Worm (Caenorhabditis elegans): ENCODE data around the gene trx-2.

DNA sequence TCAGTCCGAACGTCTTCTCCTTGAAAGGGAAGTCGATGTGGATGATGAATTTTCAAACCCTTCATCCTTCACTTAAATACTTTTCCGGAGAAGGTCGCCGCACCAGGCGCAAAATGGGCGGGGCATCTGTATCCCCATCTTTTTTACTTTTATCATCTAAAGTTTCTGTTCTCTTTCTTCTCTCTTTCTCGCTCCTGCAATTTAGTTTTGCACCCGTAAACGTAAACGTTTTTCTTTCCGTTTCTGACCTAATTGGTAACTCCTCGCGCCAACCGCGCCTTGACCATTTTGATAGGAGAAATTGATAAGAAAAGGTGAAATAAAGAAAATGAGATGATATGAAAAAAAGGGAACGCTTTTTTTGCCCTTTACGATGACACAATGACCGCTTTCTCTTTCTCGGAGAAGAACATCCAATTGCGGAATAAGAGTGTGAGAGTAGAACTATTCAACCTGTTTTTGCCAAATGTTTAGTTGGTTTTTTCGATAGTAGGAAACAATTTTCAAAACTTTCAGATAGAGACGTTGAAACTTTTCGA, 21.6 kb upstream of the trx-2 start, which contains the start of gene col-149:
- TF ChIP-seq F13H6.1 (tag; optimal IDR thresholded peaks at IDR 0.05) (no peak), pha-2 (tag; optimal IDR thresholded peaks at IDR 0.05) (no peak), rnt-1 (tag; optimal IDR thresholded peaks at IDR 0.05) (no peak), sox-2 (GFP tag; IDR thresholded peaks at IDR 0.05) (no peak), ceh-2 (tag; optimal IDR thresholded peaks at IDR 0.05) (no peak), pha-4 (tag; optimal IDR thresholded peaks at IDR 0.05) (no peak), ceh-24 (tag; optimal IDR thresholded peaks at IDR 0.05) (no peak), unc-3 (GFP tag; conservative IDR thresholded peaks at IDR 0.05) (no peak), unc-3 (tag; optimal IDR thresholded peaks at IDR 0.05) (no peak), pqm-1 (tag; optimal IDR thresholded peaks at IDR 0.05) (no peak), fkh-10 (GFP tag; optimal IDR thresholded peaks at IDR 0.05) (no peak), pag-3 (tag; optimal IDR thresholded peaks at IDR 0.05; ENCODE audit: borderline replicate concordance) (no peak), hlh-30 (tag; optimal IDR thresholded peaks at IDR 0.05; ENCODE audit: insufficient read depth) (no peak)

Measured in whole organism, late embryonic.